In the genomic region with DNA sequence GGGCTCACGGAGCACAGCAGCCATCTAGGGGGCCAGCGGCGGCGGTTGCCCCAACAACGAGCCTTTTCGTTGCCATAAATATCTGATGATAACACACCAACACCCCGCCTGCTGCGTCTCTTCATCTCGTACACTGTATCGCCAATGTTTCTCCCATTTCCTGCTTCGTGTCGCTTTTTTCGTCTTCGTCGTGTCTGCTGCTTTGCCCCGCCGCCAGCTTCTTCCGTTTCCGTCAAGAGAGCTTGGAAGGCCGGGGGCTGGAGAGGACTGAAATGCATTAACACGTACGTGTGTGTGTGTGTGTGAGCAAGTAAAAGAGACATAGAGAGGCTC, we compare ENCODE assay signal across 2 worm cellular contexts.
TF ChIP-seq lines count a peak whose summit lies in the region.

No protein-coding gene starts in this region.

TF ChIP-seq in whole organism, L1 larva, 84 proteins besides CTCF, POLR2A, EP300 and RAD21 (continued from another document):
- TF ChIP-seq snpc-4 (tag; optimal IDR thresholded peaks at IDR 0.05; lab: Kevin White, UChicago) = peak; percentile 14
- TF ChIP-seq efl-1 (optimal IDR thresholded peaks at IDR 0.05; lab: Kevin White, UChicago) = no peak
- TF ChIP-seq efl-1 (GFP tag; optimal IDR thresholded peaks at IDR 0.05 in 1 of 2; lab: Kevin White, UChicago) = peak in 1 of 2 experiments; percentile 92
- TF ChIP-seq fkh-8 (tag; optimal IDR thresholded peaks at IDR 0.05; lab: Kevin White, UChicago) = peak; percentile 90
- peak; percentile 60 for TF ChIP-seq nhr-71 (tag; optimal IDR thresholded peaks at IDR 0.05; lab: Kevin White, UChicago)
- TF ChIP-seq fos-1 (tag; optimal IDR thresholded peaks at IDR 0.05; lab: Kevin White, UChicago) = peak; percentile 17
- no peak for TF ChIP-seq irx-1 (tag; optimal IDR thresholded peaks at IDR 0.05; lab: Kevin White, UChicago)
- TF ChIP-seq xbp-1 (tag; optimal IDR thresholded peaks at IDR 0.05; lab: Kevin White, UChicago) = peak; percentile 9
- TF ChIP-seq lin-14 (GFP tag; optimal IDR thresholded peaks at IDR 0.05; lab: Kevin White, UChicago) = peak; percentile 86
- no peak for TF ChIP-seq unc-62 (GFP tag; optimal IDR thresholded peaks at IDR 0.05; lab: Kevin White, UChicago)
- peak in 2 of 3 experiments; percentile 13 to 52 for TF ChIP-seq ceh-82 (tag; optimal IDR thresholded peaks at IDR 0.05; lab: Kevin White, UChicago)
- no peak for TF ChIP-seq mab-9 (GFP tag; IDR thresholded peaks at IDR 0.05; lab: Robert Waterston, UW)
- peak; percentile 22 for TF ChIP-seq aly-2 (tag; optimal IDR thresholded peaks at IDR 0.05; lab: Kevin White, UChicago)
- peak; percentile 20 for TF ChIP-seq fkh-10 (GFP tag; optimal IDR thresholded peaks at IDR 0.05; lab: Kevin White, UChicago)
- TF ChIP-seq isw-1 (GFP tag; IDR thresholded peaks at IDR 0.05; lab: Robert Waterston, UW) = peak; percentile 11
- peak; percentile 75 for TF ChIP-seq egl-13 (tag; optimal IDR thresholded peaks at IDR 0.05; lab: Kevin White, UChicago)
- TF ChIP-seq mdl-1 (tag; optimal IDR thresholded peaks at IDR 0.05; lab: Kevin White, UChicago) = no peak
- TF ChIP-seq pax-3 (tag; optimal IDR thresholded peaks at IDR 0.05; lab: Kevin White, UChicago) = peak; percentile 23

TF ChIP-seq in whole organism, L3 larva, 47 proteins besides CTCF, POLR2A, EP300 and RAD21 (continued from another document):
- TF ChIP-seq nhr-237 (tag; optimal IDR thresholded peaks at IDR 0.05; lab: Kevin White, UChicago) (no peak), daf-12 (tag; optimal IDR thresholded peaks at IDR 0.05; lab: Kevin White, UChicago) (no peak), lsy-12 (tag; optimal IDR thresholded peaks at IDR 0.05; lab: Kevin White, UChicago) (no peak), nhr-23 (tag; optimal IDR thresholded peaks at IDR 0.05; lab: Kevin White, UChicago) (no peak), nhr-43 (tag; optimal IDR thresholded peaks at IDR 0.05; lab: Kevin White, UChicago; ENCODE audit: poor library complexity, severe bottlenecking) (no peak), elt-3 (tag; optimal IDR thresholded peaks at IDR 0.05; lab: Kevin White, UChicago) (no peak)
